Fruit fly (Drosophila melanogaster) whole organism, adult: ENCODE data around the gene CG13297.

ENCODE experiments used
- CG11617 ChIP-seq: fragments of 200-800 bp; sonication (Bioruptor generic); optimal IDR thresholded peaks from 2 replicates; lab custom pipeline; 2017; ENCODE audit warnings: mild to moderate bottlenecking, missing biosample characterization, missing genetic modification reagents, missing genetic modification characterization
- CG12768 ChIP-seq: fragments of 200-800 bp; sonication (Bioruptor generic); optimal IDR thresholded peaks from 2 replicates; lab custom pipeline; 2017; ENCODE audit warnings: missing biosample characterization, missing genetic modification characterization, mild to moderate bottlenecking, moderate library complexity, missing genetic modification reagents
- CG14711 ChIP-seq: fragments of 200-800 bp; sonication (Bioruptor generic); optimal IDR thresholded peaks from 2 replicates; lab custom pipeline; 2018; ENCODE audit warnings: missing biosample characterization, mild to moderate bottlenecking, missing genetic modification characterization, moderate library complexity
- CG33017 ChIP-seq: fragments of 200-800 bp; sonication (Bioruptor generic); optimal IDR thresholded peaks from 2 replicates; lab custom pipeline; 2018; ENCODE audit warnings: missing biosample characterization, mild to moderate bottlenecking, missing genetic modification characterization, moderate library complexity
- CG7045 ChIP-seq: fragments of 200-800 bp; sonication (Bioruptor generic); optimal IDR thresholded peaks from 2 replicates; lab custom pipeline; 2017; ENCODE audit warnings: missing biosample characterization, mild to moderate bottlenecking, missing genetic modification characterization
- Crg-1 ChIP-seq: fragments of 200-800 bp; sonication (Bioruptor generic); optimal IDR thresholded peaks from 2 replicates; lab custom pipeline; 2016; ENCODE audit warnings: missing biosample characterization, missing genetic modification characterization
- Hr96 ChIP-seq: fragments of 200-800 bp; sonication (Bioruptor generic); optimal IDR thresholded peaks from 2 replicates; lab custom pipeline; 2016; ENCODE audit warnings: missing biosample characterization, missing genetic modification characterization
- Mnt ChIP-seq: fragments of 200-800 bp; sonication (Bioruptor generic); optimal IDR thresholded peaks from 2 replicates; lab custom pipeline; 2016; ENCODE audit warnings: missing biosample characterization, mild to moderate bottlenecking, missing genetic modification characterization
- cic ChIP-seq: fragments of 200-800 bp; sonication (Bioruptor generic); optimal IDR thresholded peaks from 2 replicates; lab custom pipeline; 2017; ENCODE audit warnings: missing biosample characterization, mild to moderate bottlenecking, missing genetic modification characterization, moderate library complexity
- kay ChIP-seq: fragments of 200-800 bp; sonication (Bioruptor generic); peaks from one replicate; lab custom pipeline; 2016; ENCODE audit warnings: missing biosample characterization, missing genetic modification characterization, borderline replicate concordance
- ovo ChIP-seq: fragments of 200-800 bp; sonication (Bioruptor generic); optimal IDR thresholded peaks from 2 replicates; lab custom pipeline; 2016; ENCODE audit warnings: missing biosample characterization, missing genetic modification characterization
- pad ChIP-seq: fragments of 200-800 bp; sonication (Bioruptor generic); optimal IDR thresholded peaks from 3 replicates; lab custom pipeline; 2017; ENCODE audit warnings: missing biosample characterization, missing genetic modification characterization, mild to moderate bottlenecking, moderate library complexity, missing genetic modification reagents
- toe ChIP-seq: fragments of 200-800 bp; sonication (Bioruptor generic); optimal IDR thresholded peaks from 2 replicates; lab custom pipeline; 2016; ENCODE audit warnings: missing biosample characterization, missing genetic modification characterization

- TF ChIP-seq cic (GFP tag; lab: Kevin White, UChicago) (no peak), CG12768 (GFP tag; lab: Kevin White, UChicago) (no peak), CG7045 (GFP tag; lab: Kevin White, UChicago) (no peak), Mnt (no peak), pad (GFP tag; lab: Kevin White, UChicago) (no peak), CG14711 (tag; lab: Kevin White, UChicago) (no peak), toe (GFP tag; lab: Kevin White, UChicago) (no peak), CG33017 (tag; lab: Kevin White, UChicago) (no peak), CG11617 (GFP tag; lab: Kevin White, UChicago) (no peak), ovo (GFP tag; lab: Kevin White, UChicago) (no peak), Crg-1 (GFP tag; lab: Kevin White, UChicago) (no peak), kay (GFP tag; lab: Kevin White, UChicago) (no peak), Hr96 (GFP tag; lab: Kevin White, UChicago) (no peak)
Observed at dm6 chr3L:6152531-6152930, 4.6 kb downstream of the CG13297 start, which contains the start of gene Acp65Aa.
